Fruit fly (Drosophila melanogaster) whole organism: ENCODE data around the gene Trs23.
A peak's percentile ranks its signal among the peaks of the same experiment; 100 is the strongest.

Source experiments
- CG8478 ChIP-seq: fragments of >200 bp; optimal IDR thresholded peaks from 2 replicates; lab custom pipeline; 2018; ENCODE audit warnings: inconsistent platforms
- Dll ChIP-seq: fragments of >200 bp; optimal IDR thresholded peaks from 2 replicates; lab custom pipeline; 2017
- EcR ChIP-seq, 2 experiments: fragments of >200 bp; optimal IDR thresholded peaks; 2 replicates each; lab custom pipeline; 2017; ENCODE audit warnings: missing biosample characterization in 2 of 2, missing genetic modification characterization in 2 of 2, missing genetic modification reagents in 2 of 2
- pan ChIP-seq: fragments of >200 bp; optimal IDR thresholded peaks from 2 replicates; lab custom pipeline; 2017
- psq ChIP-seq: fragments of >200 bp; optimal IDR thresholded peaks from 2 replicates; lab custom pipeline; 2017
- usp ChIP-seq: fragments of >200 bp; optimal IDR thresholded peaks from 2 replicates; lab custom pipeline; 2017; ENCODE audit warnings: missing biosample characterization, missing genetic modification characterization, mixed read lengths

Gene Trs23

dm6 chr2L:8692426-8693180 lies 6.6 kb downstream of the Trs23 start:
- no peak for TF ChIP-seq pan (lab: Kevin White, UChicago)
- no peak for TF ChIP-seq EcR (GFP tag; optimal IDR thresholded peaks at IDR 0.05; lab: Kevin White, UChicago)

- TF ChIP-seq pan (lab: Kevin White, UChicago), result no peak
- TF ChIP-seq Dll (lab: Kevin White, UChicago), result no peak
- TF ChIP-seq CG8478, result no peak
- TF ChIP-seq psq, result no peak
- no peak for TF ChIP-seq EcR (GFP tag; optimal IDR thresholded peaks at IDR 0.05; lab: Kevin White, UChicago)
- TF ChIP-seq usp, result no peak
These were observed 8.2 kb downstream of the Trs23 start for dm6 chr2L:8694250-8694704.

dm6 chr2L:8697915-8698627 lies 12.0 kb downstream of the Trs23 start:
- TF ChIP-seq Dll (lab: Kevin White, UChicago) (no peak), psq (no peak), usp (no peak), pan (lab: Kevin White, UChicago) (no peak), CG8478 (no peak), EcR (GFP tag; optimal IDR thresholded peaks at IDR 0.05; lab: Kevin White, UChicago) (no peak)

- TF ChIP-seq psq, result no peak
- TF ChIP-seq Dll (lab: Kevin White, UChicago), result no peak
- no peak for TF ChIP-seq usp
- TF ChIP-seq EcR (GFP tag; optimal IDR thresholded peaks at IDR 0.05; lab: Kevin White, UChicago), result no peak
- TF ChIP-seq CG8478, result no peak
- TF ChIP-seq pan (lab: Kevin White, UChicago), result no peak
These were observed 13.9 kb downstream of the Trs23 start for dm6 chr2L:8699895-8700314.

dm6 chr2L:8700870-8701616 lies 15.0 kb downstream of the Trs23 start:
- TF ChIP-seq EcR (GFP tag; optimal IDR thresholded peaks at IDR 0.05; lab: Kevin White, UChicago) (no peak), pan (lab: Kevin White, UChicago) (no peak), CG8478 (no peak), usp (no peak), Dll (lab: Kevin White, UChicago) (no peak), psq (no peak)

dm6 chr2L:8702907-8703626 lies 17.0 kb downstream of the Trs23 start:
- no peak for TF ChIP-seq Dll (lab: Kevin White, UChicago)
- TF ChIP-seq usp, result no peak
- no peak for TF ChIP-seq EcR (GFP tag; optimal IDR thresholded peaks at IDR 0.05; lab: Kevin White, UChicago)
- no peak for TF ChIP-seq psq
- TF ChIP-seq CG8478, result no peak
- TF ChIP-seq pan (lab: Kevin White, UChicago), result no peak

dm6 chr2L:8704648-8705622 lies 18.9 kb downstream of the Trs23 start, which contains the start of gene CatB:
Gene CatB, plus strand, starts transcription at chr2L:8705572.
- TF ChIP-seq EcR (GFP tag; optimal IDR thresholded peaks at IDR 0.05; lab: Kevin White, UChicago) (no peak), psq (no peak), usp (no peak), Dll (lab: Kevin White, UChicago) (no peak), pan (lab: Kevin White, UChicago) (no peak), CG8478 (no peak)

dm6 chr2L:8707522-8707921 lies 21.5 kb downstream of the Trs23 start:
- TF ChIP-seq usp, result no peak
- no peak for TF ChIP-seq EcR (GFP tag; optimal IDR thresholded peaks at IDR 0.05; lab: Kevin White, UChicago)
- TF ChIP-seq pan (lab: Kevin White, UChicago), result no peak
- no peak for TF ChIP-seq psq
- no peak for TF ChIP-seq CG8478
- no peak for TF ChIP-seq Dll (lab: Kevin White, UChicago)

dm6 chr2L:8708399-8709077 lies 22.5 kb downstream of the Trs23 start:
- TF ChIP-seq psq, result no peak
- no peak for TF ChIP-seq usp
- TF ChIP-seq EcR (GFP tag; optimal IDR thresholded peaks at IDR 0.05; lab: Kevin White, UChicago), result no peak
- no peak for TF ChIP-seq Dll (lab: Kevin White, UChicago)
- no peak for TF ChIP-seq pan (lab: Kevin White, UChicago)
- no peak for TF ChIP-seq CG8478

- TF ChIP-seq EcR (GFP tag; optimal IDR thresholded peaks at IDR 0.05; lab: Kevin White, UChicago) (peak; percentile 59 to 86), pan (lab: Kevin White, UChicago) (no peak), Dll (lab: Kevin White, UChicago) (no peak), CG8478 (no peak), psq (no peak)
These were observed 23.0 kb downstream of the Trs23 start for dm6 chr2L:8709078-8709399.
